Worm (Caenorhabditis elegans): ENCODE data around the gene clec-125.
A peak's percentile ranks its signal among the peaks of the same experiment; 100 is the strongest.

clec-125 gene

ce11 chrII:3502520-3503323 is 13.1 kb upstream of the clec-125 start, which contains the start of the genes col-71 and Y49F6B.2 (continued):
- TF ChIP-seq peb-1 (tag; optimal IDR thresholded peaks at IDR 0.05): no peak
- no peak for TF ChIP-seq sma-9 (GFP tag; optimal IDR thresholded peaks at IDR 0.05)
- TF ChIP-seq sma-9 (tag; optimal IDR thresholded peaks at IDR 0.05): no peak
- TF ChIP-seq lin-11 (tag; optimal IDR thresholded peaks at IDR 0.05): peak; percentile 12
- TF ChIP-seq lsy-2 (tag; optimal IDR thresholded peaks at IDR 0.05): peak; percentile 84 to 88

ce11 chrII:3504717-3505116 is 11.1 kb upstream of the clec-125 start, which contains the start of gene cyh-1:
Gene cyh-1 (plus strand): TSS chrII:3505017.
- TF ChIP-seq sem-4 (tag; optimal IDR thresholded peaks at IDR 0.05): no peak
- TF ChIP-seq mbf-1 (tag; optimal IDR thresholded peaks at IDR 0.05): no peak
- TF ChIP-seq lin-39 (tag; optimal IDR thresholded peaks at IDR 0.05): no peak
- no peak for TF ChIP-seq nhr-237 (tag; optimal IDR thresholded peaks at IDR 0.05)
- TF ChIP-seq egl-27 (tag; optimal IDR thresholded peaks at IDR 0.05): no peak
- no peak for TF ChIP-seq unc-55 (GFP tag; optimal IDR thresholded peaks at IDR 0.05)
- TF ChIP-seq nhr-25 (tag; optimal IDR thresholded peaks at IDR 0.05): no peak

ce11 chrII:3512240-3512639 is 3.6 kb upstream of the clec-125 start, which contains the start of gene Y49F6B.19:
Gene Y49F6B.19 (minus strand): TSS chrII:3512340.
- TF ChIP-seq mbf-1 (tag; optimal IDR thresholded peaks at IDR 0.05) (no peak), nhr-77 (tag; optimal IDR thresholded peaks at IDR 0.05) (no peak), peb-1 (tag; optimal IDR thresholded peaks at IDR 0.05) (no peak), alr-1 (tag; optimal IDR thresholded peaks at IDR 0.05) (no peak), aly-2 (tag; optimal IDR thresholded peaks at IDR 0.05) (no peak), ceh-16 (tag; optimal IDR thresholded peaks at IDR 0.05) (no peak)

- no peak for TF ChIP-seq snpc-4 (tag; optimal IDR thresholded peaks at IDR 0.05)
- TF ChIP-seq zag-1 (tag; optimal IDR thresholded peaks at IDR 0.05): no peak
- no peak for TF ChIP-seq ztf-1 (GFP tag; conservative IDR thresholded peaks at IDR 0.05)
- TF ChIP-seq elt-3 (tag; optimal IDR thresholded peaks at IDR 0.05): no peak
- TF ChIP-seq nhr-129 (tag; optimal IDR thresholded peaks at IDR 0.05): no peak
- TF ChIP-seq unc-62 (GFP tag; optimal IDR thresholded peaks at IDR 0.05): no peak
- TF ChIP-seq egl-27 (tag; optimal IDR thresholded peaks at IDR 0.05): no peak
- TF ChIP-seq nhr-237 (tag; optimal IDR thresholded peaks at IDR 0.05): no peak
- TF ChIP-seq dmd-4 (tag; optimal IDR thresholded peaks at IDR 0.05): no peak
- no peak for TF ChIP-seq ceh-82 (tag; optimal IDR thresholded peaks at IDR 0.05)
- TF ChIP-seq lsy-2 (tag; optimal IDR thresholded peaks at IDR 0.05): no peak
- TF ChIP-seq ztf-11 (tag; optimal IDR thresholded peaks at IDR 0.05): no peak
- TF ChIP-seq crh-2 (tag; optimal IDR thresholded peaks at IDR 0.05): no peak
- TF ChIP-seq unc-39 (tag; optimal IDR thresholded peaks at IDR 0.05): no peak
- no peak for TF ChIP-seq ama-1 (optimal IDR thresholded peaks at IDR 0.05)
- TF ChIP-seq blmp-1 (tag; optimal IDR thresholded peaks at IDR 0.05; ENCODE audit: insufficient read depth): no peak
- no peak for TF ChIP-seq peb-1 (tag; optimal IDR thresholded peaks at IDR 0.05)
- TF ChIP-seq C34F6.9 (tag; optimal IDR thresholded peaks at IDR 0.05): no peak
- TF ChIP-seq ZK546.5 (tag; optimal IDR thresholded peaks at IDR 0.05): no peak
These were observed 1.2 kb upstream of the clec-125 start, which contains the start of gene srz-5 for ce11 chrII:3514631-3515030. Gene srz-5 (minus strand): TSS chrII:3514731.

- TF ChIP-seq ZK546.5 (tag; optimal IDR thresholded peaks at IDR 0.05): no peak
- no peak for TF ChIP-seq unc-55 (GFP tag; optimal IDR thresholded peaks at IDR 0.05)
- no peak for TF ChIP-seq elt-1 (tag; optimal IDR thresholded peaks at IDR 0.05)
- no peak for TF ChIP-seq dmd-4 (tag; optimal IDR thresholded peaks at IDR 0.05)
- no peak for TF ChIP-seq lin-39 (tag; optimal IDR thresholded peaks at IDR 0.05)
- TF ChIP-seq nhr-12 (tag; optimal IDR thresholded peaks at IDR 0.05): no peak
- TF ChIP-seq mab-5 (tag; optimal IDR thresholded peaks at IDR 0.05): no peak
- TF ChIP-seq C34F6.9 (tag; optimal IDR thresholded peaks at IDR 0.05): no peak
- no peak for TF ChIP-seq nhr-237 (tag; optimal IDR thresholded peaks at IDR 0.05)
These were observed 372 bp downstream of the clec-125 start for ce11 chrII:3516175-3516574.

Data from whole organism, L2 larva.